Worm (Caenorhabditis elegans): ENCODE measurements around the gene F17C11.11.

DNA sequence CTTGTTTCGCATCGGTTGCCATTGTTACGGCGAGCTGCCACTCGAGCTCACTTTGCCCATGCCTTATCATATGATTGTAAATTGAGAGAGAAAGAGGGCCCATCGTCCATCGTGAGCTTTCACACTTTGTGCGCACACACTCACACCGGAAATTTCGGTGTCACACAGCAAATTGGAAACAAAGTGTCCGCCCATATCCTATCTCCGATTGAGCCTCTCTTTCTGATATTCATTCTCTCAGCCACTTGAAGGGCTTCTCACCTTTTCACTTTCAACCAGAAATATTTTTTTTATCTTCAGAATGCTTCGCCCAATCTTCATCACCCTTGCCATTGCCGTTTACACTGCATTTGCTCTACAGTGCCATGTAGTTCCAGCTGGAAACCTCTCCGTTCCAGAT is 9.1 kb downstream of the F17C11.11 start, which contains the start of gene F58B4.3:
- TF ChIP-seq aha-1 (tag; optimal IDR thresholded peaks at IDR 0.05): no peak
- TF ChIP-seq blmp-1 (tag; optimal IDR thresholded peaks at IDR 0.05): no peak
- no peak for TF ChIP-seq nhr-85 (tag)
- TF ChIP-seq lin-39 (tag; optimal IDR thresholded peaks at IDR 0.05): no peak
